Fruit fly (Drosophila melanogaster) whole organism, pupa: ENCODE results near the gene shep.
A peak's percentile ranks its signal among the peaks of the same experiment; 100 is the strongest.

Source experiments
- CG10348 ChIP-seq: fragments of 200-800 bp; sonication (Bioruptor generic); IDR thresholded peaks from 2 replicates; pipeline ENCODE4 v1.3.6; 2022; ENCODE audit warnings: missing biosample characterization, missing genetic modification characterization
- CG13204 ChIP-seq: fragments of 200-800 bp; sonication (Bioruptor generic); optimal IDR thresholded peaks from 2 replicates; lab custom pipeline; 2018; ENCODE audit warnings: missing biosample characterization, mild to moderate bottlenecking, missing genetic modification characterization, moderate library complexity
- CG14655 ChIP-seq: fragments of 200-800 bp; sonication (Bioruptor generic); optimal IDR thresholded peaks from 3 replicates; lab custom pipeline; 2017; ENCODE audit warnings: mild to moderate bottlenecking, missing biosample characterization, missing genetic modification reagents, missing genetic modification characterization
- CG15710 ChIP-seq: fragments of 200-800 bp; sonication (Bioruptor generic); optimal IDR thresholded peaks from 2 replicates; lab custom pipeline; 2018; ENCODE audit warnings: missing biosample characterization, mild to moderate bottlenecking, missing genetic modification characterization, moderate library complexity
- CG34367 ChIP-seq: fragments of 200-800 bp; sonication (Bioruptor generic); optimal IDR thresholded peaks from 2 replicates; lab custom pipeline; 2018; ENCODE audit warnings: missing biosample characterization, mild to moderate bottlenecking, missing genetic modification characterization
- CG8159 ChIP-seq: fragments of 200-800 bp; sonication (Bioruptor generic); optimal IDR thresholded peaks from 3 replicates; lab custom pipeline; 2018; ENCODE audit warnings: missing biosample characterization, mild to moderate bottlenecking, missing genetic modification characterization, moderate library complexity
- CG8301 ChIP-seq: fragments of 200-800 bp; sonication (Bioruptor generic); optimal IDR thresholded peaks from 2 replicates; lab custom pipeline; 2018; ENCODE audit warnings: missing biosample characterization, mild to moderate bottlenecking, missing genetic modification characterization
- CG9948 ChIP-seq: fragments of 200-800 bp; sonication (Bioruptor generic); optimal IDR thresholded peaks from 2 replicates; lab custom pipeline; 2018; ENCODE audit warnings: missing biosample characterization, mild to moderate bottlenecking, missing genetic modification characterization, moderate library complexity
- EcR ChIP-seq: fragments of 200-800 bp; sonication (Bioruptor generic); optimal IDR thresholded peaks from 3 replicates; lab custom pipeline; 2019; ENCODE audit warnings: missing biosample characterization, missing genetic modification characterization, mild to moderate bottlenecking, moderate library complexity, missing genetic modification reagents

DNA sequence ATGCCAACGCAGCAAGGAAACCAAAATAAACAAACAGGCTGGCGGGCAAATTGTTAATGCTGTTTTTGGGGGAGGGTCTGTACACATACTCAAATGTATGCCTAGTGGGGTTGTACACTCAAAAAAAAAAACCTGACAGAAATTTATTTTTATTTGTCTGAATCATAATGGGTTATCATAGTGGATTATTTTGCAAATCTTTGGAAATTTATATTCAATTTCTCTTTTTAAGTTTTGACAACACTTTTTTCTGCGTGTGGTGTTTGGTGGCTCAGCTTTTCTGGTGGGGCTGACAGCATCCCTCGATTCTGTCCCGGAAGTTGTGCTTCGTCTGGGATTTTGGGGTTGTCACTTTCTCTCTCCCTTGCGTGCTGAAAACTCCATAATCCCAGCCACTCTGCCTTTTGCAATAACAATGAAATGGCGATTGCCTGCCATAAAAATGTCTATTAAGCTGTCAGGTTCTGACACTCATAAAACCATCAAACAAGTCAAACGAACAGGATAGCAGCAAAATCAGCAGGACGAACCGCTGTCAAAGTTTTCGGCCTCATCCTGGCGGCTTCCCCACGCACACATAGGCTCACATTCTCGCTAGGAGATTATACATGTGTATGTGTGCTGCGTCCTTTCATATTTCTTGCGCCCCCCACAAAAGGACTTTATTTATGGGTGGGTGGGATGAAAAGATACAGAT is 122.7 kb downstream of the shep start:
- no peak for TF ChIP-seq CG9948 (tag; lab: Kevin White, UChicago)
- no peak for TF ChIP-seq CG14655
- no peak for TF ChIP-seq CG10348 (GFP tag; lab: Robert Waterston, UW)
- TF ChIP-seq CG8301 (tag; lab: Kevin White, UChicago) = no peak
- TF ChIP-seq CG13204 (GFP tag; lab: Kevin White, UChicago) = no peak
- TF ChIP-seq CG8159 (tag; lab: Kevin White, UChicago) = no peak
- TF ChIP-seq CG15710 (tag; lab: Kevin White, UChicago) = peak; percentile 52
- TF ChIP-seq CG34367 (tag; lab: Kevin White, UChicago) = no peak
- TF ChIP-seq EcR (GFP tag; lab: Kevin White, UChicago) = no peak
